Fruit fly (Drosophila melanogaster) whole organism, adult: Measurements from ENCODE around the gene CG42544.
A peak's percentile ranks its signal among the peaks of the same experiment; 100 is the strongest.

Experiments
- CG11617 ChIP-seq: fragments of 200-800 bp; sonication (Bioruptor generic); optimal IDR thresholded peaks from 2 replicates; lab custom pipeline; 2017; ENCODE audit warnings: mild to moderate bottlenecking, missing biosample characterization, missing genetic modification reagents, missing genetic modification characterization
- CG12768 ChIP-seq: fragments of 200-800 bp; sonication (Bioruptor generic); optimal IDR thresholded peaks from 2 replicates; lab custom pipeline; 2017; ENCODE audit warnings: missing biosample characterization, missing genetic modification characterization, mild to moderate bottlenecking, moderate library complexity, missing genetic modification reagents
- CG14711 ChIP-seq: fragments of 200-800 bp; sonication (Bioruptor generic); optimal IDR thresholded peaks from 2 replicates; lab custom pipeline; 2018; ENCODE audit warnings: missing biosample characterization, mild to moderate bottlenecking, missing genetic modification characterization, moderate library complexity
- CG1620 ChIP-seq: fragments of 200-800 bp; sonication (Bioruptor generic); optimal IDR thresholded peaks from 2 replicates; lab custom pipeline; 2016; ENCODE audit warnings: missing biosample characterization, missing genetic modification characterization
- CG33017 ChIP-seq: fragments of 200-800 bp; sonication (Bioruptor generic); optimal IDR thresholded peaks from 2 replicates; lab custom pipeline; 2018; ENCODE audit warnings: missing biosample characterization, mild to moderate bottlenecking, missing genetic modification characterization, moderate library complexity
- CG5204 ChIP-seq: fragments of 200-800 bp; sonication (Bioruptor generic); optimal IDR thresholded peaks from 2 replicates; lab custom pipeline; 2016; ENCODE audit warnings: missing biosample characterization, missing genetic modification characterization
- CG7045 ChIP-seq: fragments of 200-800 bp; sonication (Bioruptor generic); optimal IDR thresholded peaks from 2 replicates; lab custom pipeline; 2017; ENCODE audit warnings: missing biosample characterization, mild to moderate bottlenecking, missing genetic modification characterization
- CG7101 ChIP-seq: fragments of 200-800 bp; sonication (Bioruptor generic); optimal IDR thresholded peaks from 2 replicates; lab custom pipeline; 2018; ENCODE audit warnings: missing biosample characterization, mild to moderate bottlenecking, missing genetic modification characterization, moderate library complexity
- Clk ChIP-seq: fragments of 200-800 bp; sonication (Bioruptor generic); optimal IDR thresholded peaks from 2 replicates; lab custom pipeline; 2017; ENCODE audit warnings: missing biosample characterization, missing genetic modification characterization
- Crg-1 ChIP-seq: fragments of 200-800 bp; sonication (Bioruptor generic); optimal IDR thresholded peaks from 2 replicates; lab custom pipeline; 2016; ENCODE audit warnings: missing biosample characterization, missing genetic modification characterization
- Hr96 ChIP-seq: fragments of 200-800 bp; sonication (Bioruptor generic); optimal IDR thresholded peaks from 2 replicates; lab custom pipeline; 2016; ENCODE audit warnings: missing biosample characterization, missing genetic modification characterization
- Mnt ChIP-seq: fragments of 200-800 bp; sonication (Bioruptor generic); optimal IDR thresholded peaks from 2 replicates; lab custom pipeline; 2016; ENCODE audit warnings: missing biosample characterization, mild to moderate bottlenecking, missing genetic modification characterization
- bab1 ChIP-seq: fragments of 200-800 bp; sonication (Bioruptor generic); optimal IDR thresholded peaks from 3 replicates; lab custom pipeline; 2019; ENCODE audit warnings: missing biosample characterization, mild to moderate bottlenecking, missing genetic modification characterization, moderate library complexity
- cic ChIP-seq: fragments of 200-800 bp; sonication (Bioruptor generic); optimal IDR thresholded peaks from 2 replicates; lab custom pipeline; 2017; ENCODE audit warnings: missing biosample characterization, mild to moderate bottlenecking, missing genetic modification characterization, moderate library complexity
- cnc ChIP-seq, 2 experiments: fragments of >200 bp; optimal IDR thresholded peaks; 2 replicates each; lab custom pipeline; 2017
- kay ChIP-seq: fragments of 200-800 bp; sonication (Bioruptor generic); peaks from one replicate; lab custom pipeline; 2016; ENCODE audit warnings: missing biosample characterization, missing genetic modification characterization, borderline replicate concordance
- ovo ChIP-seq: fragments of 200-800 bp; sonication (Bioruptor generic); optimal IDR thresholded peaks from 2 replicates; lab custom pipeline; 2016; ENCODE audit warnings: missing biosample characterization, missing genetic modification characterization
- pad ChIP-seq: fragments of 200-800 bp; sonication (Bioruptor generic); optimal IDR thresholded peaks from 3 replicates; lab custom pipeline; 2017; ENCODE audit warnings: missing biosample characterization, missing genetic modification characterization, mild to moderate bottlenecking, moderate library complexity, missing genetic modification reagents
- tj ChIP-seq: fragments of 200-800 bp; sonication (Bioruptor generic); optimal IDR thresholded peaks from 3 replicates; lab custom pipeline; 2017; ENCODE audit warnings: missing biosample characterization, mild to moderate bottlenecking, missing genetic modification characterization, moderate library complexity
- toe ChIP-seq: fragments of 200-800 bp; sonication (Bioruptor generic); optimal IDR thresholded peaks from 2 replicates; lab custom pipeline; 2016; ENCODE audit warnings: missing biosample characterization, missing genetic modification characterization

The CG42544 gene

DNA sequence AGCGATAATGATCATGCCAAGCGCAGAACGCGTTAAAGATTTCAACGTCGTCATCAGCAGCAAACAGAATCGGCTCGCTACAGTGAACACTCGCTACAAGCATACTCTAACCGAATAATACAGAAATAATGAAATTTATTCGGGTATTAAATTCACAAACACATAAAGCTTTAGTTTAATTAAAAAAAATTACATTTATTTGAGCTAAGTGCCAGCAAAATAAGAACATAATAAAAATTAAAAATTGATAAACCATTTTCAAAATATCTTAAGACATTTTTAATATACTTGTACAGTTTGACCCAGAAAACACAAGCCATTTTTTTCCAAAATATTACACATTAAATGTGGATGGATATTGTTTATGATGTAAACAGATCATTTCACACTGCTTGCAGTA, 21.8 kb downstream of the CG42544 start:
- TF ChIP-seq CG1620 (GFP tag; lab: Kevin White, UChicago): no peak
- no peak for TF ChIP-seq kay
- TF ChIP-seq Hr96 (GFP tag; lab: Kevin White, UChicago): no peak
- TF ChIP-seq cic (GFP tag; lab: Kevin White, UChicago): no peak
- TF ChIP-seq CG5204 (GFP tag; lab: Kevin White, UChicago): no peak
- TF ChIP-seq CG7045 (GFP tag; lab: Kevin White, UChicago): no peak
- TF ChIP-seq CG12768 (GFP tag; lab: Kevin White, UChicago): no peak
- no peak for TF ChIP-seq ovo (GFP tag; lab: Kevin White, UChicago)
- TF ChIP-seq CG14711 (tag; lab: Kevin White, UChicago): no peak
- no peak for TF ChIP-seq Mnt (GFP tag; lab: Kevin White, UChicago)
- no peak for TF ChIP-seq pad (GFP tag; lab: Kevin White, UChicago)
- no peak for TF ChIP-seq CG11617
- no peak for TF ChIP-seq cnc (optimal IDR thresholded peaks at IDR 0.05; lab: Kevin White, UChicago)

DNA sequence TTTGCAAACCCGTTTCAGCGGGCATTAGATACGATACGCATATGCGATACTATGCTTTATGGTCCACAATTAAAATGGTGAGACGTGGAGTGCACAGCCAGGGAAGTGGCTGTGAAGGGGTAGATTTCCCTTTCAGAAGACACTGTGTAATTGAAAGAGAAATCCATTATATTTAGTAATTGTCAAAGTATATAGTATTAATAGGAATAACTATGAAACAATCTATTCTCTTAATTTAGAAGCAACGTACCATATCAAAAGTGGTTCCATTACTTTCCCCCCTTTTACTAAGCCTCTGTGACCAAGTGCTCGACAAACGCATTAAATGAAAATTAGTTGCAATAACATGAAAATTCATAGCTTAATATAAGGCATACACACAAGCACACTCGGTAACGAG, 26.3 kb downstream of the CG42544 start:
- peak; percentile 19 for TF ChIP-seq toe (GFP tag; lab: Kevin White, UChicago)
- TF ChIP-seq cnc (optimal IDR thresholded peaks at IDR 0.05; lab: Kevin White, UChicago): no peak
- no peak for TF ChIP-seq CG14711 (tag; lab: Kevin White, UChicago)

DNA sequence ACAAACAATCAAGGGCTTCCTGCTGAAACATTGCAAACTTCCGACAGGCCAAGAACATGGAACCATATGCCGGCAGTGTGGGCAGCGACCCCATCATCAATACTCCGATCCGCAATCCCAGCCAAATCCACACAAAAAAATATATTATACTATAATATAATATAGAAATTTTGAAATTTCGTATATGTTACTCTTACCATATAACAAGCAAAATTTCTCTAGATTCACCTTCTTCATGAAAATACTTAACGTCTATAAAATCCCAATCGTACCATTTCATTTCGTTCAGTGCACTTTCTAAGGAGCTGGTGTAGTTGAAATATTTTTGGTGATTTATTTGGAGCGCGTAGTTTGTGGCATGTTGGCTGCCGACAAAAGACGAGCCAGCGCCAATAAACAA, 30.2 kb downstream of the CG42544 start:
- no peak for TF ChIP-seq CG7045 (GFP tag; lab: Kevin White, UChicago)
- no peak for TF ChIP-seq kay
- no peak for TF ChIP-seq toe (GFP tag; lab: Kevin White, UChicago)
- TF ChIP-seq CG11617: no peak
- TF ChIP-seq tj: no peak
- no peak for TF ChIP-seq CG5204 (GFP tag; lab: Kevin White, UChicago)
- TF ChIP-seq pad (GFP tag; lab: Kevin White, UChicago): no peak
- TF ChIP-seq bab1 (GFP tag; lab: Kevin White, UChicago): no peak
- TF ChIP-seq ovo (GFP tag; lab: Kevin White, UChicago): no peak
- TF ChIP-seq CG14711 (tag; lab: Kevin White, UChicago): no peak
- no peak for TF ChIP-seq Mnt (GFP tag; lab: Kevin White, UChicago)
- no peak for TF ChIP-seq CG12768 (GFP tag; lab: Kevin White, UChicago)
- no peak for TF ChIP-seq Clk (GFP tag; lab: Kevin White, UChicago)
- TF ChIP-seq CG1620 (GFP tag; lab: Kevin White, UChicago): no peak
- no peak for TF ChIP-seq Crg-1 (GFP tag; lab: Kevin White, UChicago)
- no peak for TF ChIP-seq CG7101 (tag; lab: Kevin White, UChicago)
- no peak for TF ChIP-seq cic (GFP tag; lab: Kevin White, UChicago)
- TF ChIP-seq cnc (optimal IDR thresholded peaks at IDR 0.05; lab: Kevin White, UChicago): no peak
- TF ChIP-seq CG33017 (tag; lab: Kevin White, UChicago): no peak
- no peak for TF ChIP-seq Hr96 (GFP tag; lab: Kevin White, UChicago)

DNA sequence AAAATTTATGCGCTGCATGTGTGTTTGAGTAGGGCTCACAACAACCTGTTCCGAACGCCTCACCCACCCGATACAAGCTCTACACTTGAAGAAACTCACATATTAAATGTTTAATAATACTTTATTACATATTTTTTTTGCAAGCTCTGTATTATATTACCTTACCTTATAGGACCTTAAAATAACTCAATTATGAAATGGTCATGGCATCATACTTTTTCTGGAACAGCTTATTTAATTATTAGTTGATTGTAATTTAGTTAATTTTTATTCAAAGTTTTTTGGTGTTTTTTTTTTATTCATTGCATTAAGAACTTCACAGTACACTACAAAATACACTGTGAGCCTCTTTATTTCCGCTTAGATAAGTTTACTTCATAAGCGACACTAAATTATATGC, 32.1 kb downstream of the CG42544 start:
- no peak for TF ChIP-seq bab1 (GFP tag; lab: Kevin White, UChicago)
- no peak for TF ChIP-seq ovo (GFP tag; lab: Kevin White, UChicago)
- TF ChIP-seq CG7101 (tag; lab: Kevin White, UChicago): no peak
- TF ChIP-seq CG33017 (tag; lab: Kevin White, UChicago): no peak
- no peak for TF ChIP-seq CG1620 (GFP tag; lab: Kevin White, UChicago)

DNA sequence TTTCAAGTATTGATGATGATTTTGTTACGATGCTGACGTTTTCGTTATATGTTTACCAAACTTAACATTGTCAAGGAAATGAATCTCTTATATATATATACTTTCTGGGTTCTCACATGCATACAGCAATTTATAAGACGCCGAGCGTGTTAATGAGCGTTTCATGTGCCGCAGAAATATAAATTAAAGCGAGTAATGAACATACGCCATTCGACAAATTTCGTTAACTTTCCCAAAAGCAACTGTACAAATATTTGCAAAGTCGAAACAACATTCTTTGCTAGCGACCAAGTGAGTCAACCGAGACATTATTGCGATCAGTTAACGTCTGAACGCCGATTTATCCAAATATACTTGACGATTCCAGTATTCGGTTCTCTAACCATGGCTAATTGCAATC, 40.4 kb downstream of the CG42544 start, which contains the start of gene CG31496:
CG31496 (plus strand) TSS at position 301 of the 400 bp plus-strand sequence.
- TF ChIP-seq CG33017 (tag; lab: Kevin White, UChicago) (no peak), Crg-1 (GFP tag; lab: Kevin White, UChicago) (no peak), CG1620 (GFP tag; lab: Kevin White, UChicago) (no peak), tj (no peak), pad (GFP tag; lab: Kevin White, UChicago) (no peak), cic (GFP tag; lab: Kevin White, UChicago) (no peak), kay (no peak), ovo (GFP tag; lab: Kevin White, UChicago) (no peak), Mnt (GFP tag; lab: Kevin White, UChicago) (no peak), Clk (GFP tag; lab: Kevin White, UChicago) (no peak), cnc (optimal IDR thresholded peaks at IDR 0.05; lab: Kevin White, UChicago) (no peak), toe (GFP tag; lab: Kevin White, UChicago) (no peak), CG11617 (no peak), Hr96 (GFP tag; lab: Kevin White, UChicago) (no peak), bab1 (GFP tag; lab: Kevin White, UChicago) (no peak), CG12768 (GFP tag; lab: Kevin White, UChicago) (no peak), CG14711 (tag; lab: Kevin White, UChicago) (no peak), CG7045 (GFP tag; lab: Kevin White, UChicago) (no peak), CG7101 (tag; lab: Kevin White, UChicago) (no peak)

DNA sequence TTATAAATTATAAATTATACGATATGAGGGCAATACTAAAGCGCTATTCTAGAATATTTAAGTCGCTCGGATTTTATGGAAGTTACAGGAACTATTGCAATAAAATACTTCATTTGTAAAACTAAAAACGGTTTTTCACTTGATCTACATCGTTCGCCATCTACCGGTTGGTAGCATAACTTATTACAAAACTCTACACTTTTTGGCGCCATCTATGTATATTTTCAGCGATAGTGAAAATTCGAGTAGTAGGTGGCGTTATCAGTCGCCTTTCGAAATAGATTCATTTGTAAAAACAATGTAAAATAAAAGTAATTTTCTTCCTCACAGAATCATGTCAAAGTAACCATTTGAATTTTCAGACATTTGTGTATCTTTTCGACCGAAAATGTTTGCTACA, 42.1 kb downstream of the CG42544 start, which contains the start of gene nxf4:
nxf4 (plus strand) TSS at position 286 of the 400 bp plus-strand sequence.
- TF ChIP-seq tj: no peak
- no peak for TF ChIP-seq CG11617
- TF ChIP-seq kay: no peak
- peak; percentile 34 for TF ChIP-seq Hr96 (GFP tag; lab: Kevin White, UChicago)

DNA sequence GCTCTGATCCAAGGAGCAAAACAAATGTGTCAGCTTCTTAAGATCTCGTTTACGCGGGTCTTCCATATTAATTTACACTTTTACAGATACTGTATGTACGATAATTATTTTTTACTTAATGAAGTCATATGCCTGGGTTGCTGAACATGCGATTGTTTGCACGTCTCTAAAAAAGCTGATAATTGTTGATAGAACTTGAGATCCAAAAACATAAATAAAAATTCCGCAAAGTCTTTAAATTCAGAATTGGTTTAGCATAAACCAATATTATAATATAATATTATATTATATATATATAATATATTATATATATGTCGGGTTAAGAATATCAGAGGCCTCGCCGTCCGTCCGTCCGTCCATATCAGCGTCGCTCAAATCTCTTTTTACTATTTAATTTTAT, 45.1 kb downstream of the CG42544 start, which contains the start of gene CG43290:
CG43290 (minus strand) TSS at position 101 of the 400 bp plus-strand sequence.
- TF ChIP-seq cnc (optimal IDR thresholded peaks at IDR 0.05; lab: Kevin White, UChicago): no peak
- TF ChIP-seq CG7045 (GFP tag; lab: Kevin White, UChicago): no peak
- no peak for TF ChIP-seq tj
- TF ChIP-seq Clk (GFP tag; lab: Kevin White, UChicago): no peak
- no peak for TF ChIP-seq CG12768 (GFP tag; lab: Kevin White, UChicago)
- TF ChIP-seq CG1620 (GFP tag; lab: Kevin White, UChicago): no peak
- TF ChIP-seq ovo (GFP tag; lab: Kevin White, UChicago): no peak
- no peak for TF ChIP-seq bab1 (GFP tag; lab: Kevin White, UChicago)
- no peak for TF ChIP-seq Mnt (GFP tag; lab: Kevin White, UChicago)
- no peak for TF ChIP-seq Hr96 (GFP tag; lab: Kevin White, UChicago)
- no peak for TF ChIP-seq CG7101 (tag; lab: Kevin White, UChicago)
- no peak for TF ChIP-seq CG5204 (GFP tag; lab: Kevin White, UChicago)
- no peak for TF ChIP-seq CG14711 (tag; lab: Kevin White, UChicago)
- TF ChIP-seq Crg-1 (GFP tag; lab: Kevin White, UChicago): no peak
- no peak for TF ChIP-seq pad (GFP tag; lab: Kevin White, UChicago)
